Worm (Caenorhabditis elegans): ENCODE results near the gene F52E1.9.
A peak's percentile ranks its signal among the peaks of the same experiment; 100 is the strongest.

F52E1.9 gene

ce11 chrV:8383716-8384115, 18.8 kb downstream of the F52E1.9 start, which contains the start of gene F52E1.14 (continued):
- TF ChIP-seq nhr-77 (tag; optimal IDR thresholded peaks at IDR 0.05), result peak; percentile 84
- peak; percentile 62 for TF ChIP-seq cey-2 (tag; optimal IDR thresholded peaks at IDR 0.05; ENCODE audit: borderline replicate concordance, insufficient read depth)
- peak; percentile 85 for TF ChIP-seq dve-1 (tag; optimal IDR thresholded peaks at IDR 0.05; ENCODE audit: insufficient read depth)

ce11 chrV:8380076-8380475, 22.4 kb downstream of the F52E1.9 start:
- no peak for TF ChIP-seq T26A8.4 (GFP tag; IDR thresholded peaks at IDR 0.05)
- TF ChIP-seq daf-16 (GFP tag; optimal IDR thresholded peaks at IDR 0.05), result peak in 1 of 2 experiments; percentile 79
- TF ChIP-seq daf-16 (tag; optimal IDR thresholded peaks at IDR 0.05), result no peak
- TF ChIP-seq rbr-2 (tag; optimal IDR thresholded peaks at IDR 0.05), result no peak
- peak in 1 of 2 experiments; percentile 92 for TF ChIP-seq unc-62 (GFP tag; optimal IDR thresholded peaks at IDR 0.05 in 1 of 2)
- no peak for TF ChIP-seq unc-62 (tag; optimal IDR thresholded peaks at IDR 0.05)
- no peak for TF ChIP-seq nhr-102 (tag; optimal IDR thresholded peaks at IDR 0.05)

ce11 chrV:8379206-8379605, 23.3 kb downstream of the F52E1.9 start, which contains the start of gene F52E1.5:
Gene F52E1.5 (plus strand): TSS chrV:8379506.
- TF ChIP-seq nhr-111 (GFP tag; optimal IDR thresholded peaks at IDR 0.05) (no peak), zag-1 (tag; optimal IDR thresholded peaks at IDR 0.05) (no peak), ceh-20 (GFP tag; IDR thresholded peaks at IDR 0.05) (no peak), Y5F2A.4 (GFP tag; optimal IDR thresholded peaks at IDR 0.05) (no peak), arid-1 (GFP tag; conservative IDR thresholded peaks at IDR 0.05) (no peak), cey-2 (tag; optimal IDR thresholded peaks at IDR 0.05; ENCODE audit: borderline replicate concordance, insufficient read depth) (no peak)

ce11 chrV:8375849-8376248, 26.6 kb downstream of the F52E1.9 start, which contains the start of gene F38E1.3:
Gene F38E1.3 (plus strand): TSS chrV:8376149.
- TF ChIP-seq unc-130 (GFP tag; optimal IDR thresholded peaks at IDR 0.05), result no peak
- no peak for TF ChIP-seq unc-62 (GFP tag; optimal IDR thresholded peaks at IDR 0.05 in 1 of 2)
- no peak for TF ChIP-seq unc-62 (tag; optimal IDR thresholded peaks at IDR 0.05)
- no peak for TF ChIP-seq nhr-42 (GFP tag; IDR thresholded peaks at IDR 0.05)
- TF ChIP-seq zip-11 (GFP tag; IDR thresholded peaks at IDR 0.05), result no peak

- TF ChIP-seq cey-2 (tag; optimal IDR thresholded peaks at IDR 0.05; ENCODE audit: borderline replicate concordance, insufficient read depth) (no peak), unc-62 (GFP tag; optimal IDR thresholded peaks at IDR 0.05 in 1 of 2) (peak in 1 of 2 experiments; percentile 6), unc-62 (tag; optimal IDR thresholded peaks at IDR 0.05) (no peak)
Observed at ce11 chrV:8375419-8375818, 27.1 kb downstream of the F52E1.9 start, which contains the start of gene F38E1.10. Gene F38E1.10 (minus strand): TSS chrV:8375519.

DNA sequence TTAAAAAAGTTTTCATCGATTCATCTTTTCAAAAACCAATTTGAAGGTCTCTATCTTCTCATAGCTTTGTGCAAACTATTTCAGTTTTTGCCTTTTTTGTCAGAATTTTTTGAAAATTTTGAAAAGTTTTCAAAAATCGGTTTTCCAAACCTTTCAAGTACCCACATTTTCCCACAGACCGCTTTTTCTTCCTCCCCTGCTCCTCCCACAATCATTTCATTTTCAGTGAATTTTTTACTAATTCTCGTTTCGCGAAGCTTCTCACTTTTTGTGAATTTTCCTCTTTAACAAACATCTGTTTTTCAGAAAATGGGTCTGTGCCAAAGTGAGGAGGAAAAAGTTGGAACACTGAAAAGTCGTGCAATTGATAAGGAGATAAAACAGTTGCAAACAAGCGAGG, 31.8 kb downstream of the F52E1.9 start, which contains the start of gene gpa-2:
gpa-2 (plus strand) TSS at position 301 of the 400 bp plus-strand sequence.
- no peak for TF ChIP-seq set-16 (GFP tag; IDR thresholded peaks at IDR 0.05)
- TF ChIP-seq rbr-2 (tag; optimal IDR thresholded peaks at IDR 0.05), result no peak
- no peak for TF ChIP-seq F44E2.7 (GFP tag; IDR thresholded peaks at IDR 0.05)
- no peak for TF ChIP-seq nhr-42 (GFP tag; IDR thresholded peaks at IDR 0.05)
- no peak for TF ChIP-seq unc-39 (tag; optimal IDR thresholded peaks at IDR 0.05)
- no peak for TF ChIP-seq saeg-2 (GFP tag; IDR thresholded peaks at IDR 0.05)

DNA sequence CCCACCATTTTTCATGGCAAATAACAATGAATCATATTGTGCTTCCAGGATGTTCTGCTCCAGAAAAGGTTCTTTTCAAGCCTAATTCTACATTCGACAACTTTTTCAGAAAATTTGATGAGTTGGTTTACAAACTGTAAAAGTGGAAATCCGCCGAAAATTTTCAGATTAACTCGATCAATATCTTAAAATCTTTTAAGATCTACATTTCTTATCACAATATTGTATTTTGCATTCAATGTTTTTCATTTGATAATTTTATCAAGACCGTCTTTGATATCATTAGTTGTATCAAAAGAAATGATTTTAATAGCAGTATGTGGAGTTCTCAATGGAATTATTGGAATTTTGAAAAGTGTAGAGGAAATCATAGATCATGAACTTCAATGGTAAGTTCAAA, 42.7 kb downstream of the F52E1.9 start, which contains the start of gene F38E1.6:
F38E1.6 (plus strand) TSS at position 301 of the 400 bp plus-strand sequence.
- no peak for TF ChIP-seq F37D6.2 (tag; optimal IDR thresholded peaks at IDR 0.05)
- no peak for TF ChIP-seq F49E8.2 (tag; optimal IDR thresholded peaks at IDR 0.05; ENCODE audit: borderline replicate concordance)
- no peak for TF ChIP-seq aly-2 (tag; optimal IDR thresholded peaks at IDR 0.05)
- no peak for TF ChIP-seq php-3 (GFP tag; IDR thresholded peaks at IDR 0.05)
- TF ChIP-seq pqm-1 (tag; optimal IDR thresholded peaks at IDR 0.05), result no peak
- no peak for TF ChIP-seq set-16 (GFP tag; IDR thresholded peaks at IDR 0.05)
- TF ChIP-seq mdl-1 (tag; optimal IDR thresholded peaks at IDR 0.05), result no peak
